Worm (Caenorhabditis elegans) whole organism, late embryonic: Measurements from ENCODE around the gene C17B7.5.
"Not testable (repeated sequence)": the region's sequence is repeated elsewhere in the genome, so short reads cannot be mapped to it uniquely, and the experiment has no call there.

Experiments used
- C08G9.2 ChIP-seq: sonication (generic microtip); optimal IDR thresholded peaks from 2 replicates; lab custom pipeline; 2016; ENCODE audit warnings: mild to moderate bottlenecking, missing genetic modification characterization, moderate library complexity, missing compliant biosample characterization
- C38D4.7 ChIP-seq: fragments of 200-800 bp; sonication (Bioruptor generic); optimal IDR thresholded peaks from 2 replicates; lab custom pipeline; 2018; ENCODE audit warnings: mild to moderate bottlenecking, missing genetic modification characterization, moderate library complexity, missing compliant biosample characterization
- F13H6.1 ChIP-seq: sonication (generic microtip); optimal IDR thresholded peaks from 2 replicates; lab custom pipeline; 2016; ENCODE audit warnings: missing genetic modification characterization, missing compliant biosample characterization
- K02D7.2 ChIP-seq: sonication (generic microtip); optimal IDR thresholded peaks from 2 replicates; lab custom pipeline; 2017; ENCODE audit warnings: mild to moderate bottlenecking, missing genetic modification characterization, missing compliant biosample characterization
- K09A11.1 ChIP-seq: sonication (generic microtip); optimal IDR thresholded peaks from 2 replicates; lab custom pipeline; 2017; ENCODE audit warnings: antibody characterized with exemption, mild to moderate bottlenecking, missing genetic modification characterization, missing compliant biosample characterization; ENCODE audit not compliant: insufficient read depth
- ceh-14 ChIP-seq: sonication (generic microtip); optimal IDR thresholded peaks from 2 replicates; lab custom pipeline; 2016; ENCODE audit warnings: missing genotype, missing genetic modification characterization, missing compliant biosample characterization
- ceh-19 ChIP-seq: fragments of 200-800 bp; sonication (Bioruptor generic); optimal IDR thresholded peaks from 2 replicates; lab custom pipeline; 2018; ENCODE audit warnings: mild to moderate bottlenecking, missing genetic modification characterization, missing compliant biosample characterization
- ceh-2 ChIP-seq: sonication (generic microtip); optimal IDR thresholded peaks from 2 replicates; lab custom pipeline; 2016; ENCODE audit warnings: missing genotype, missing genetic modification characterization, missing compliant biosample characterization
- ceh-31 ChIP-seq: sonication (generic microtip); optimal IDR thresholded peaks from 2 replicates; lab custom pipeline; 2016; ENCODE audit warnings: missing genetic modification characterization, missing compliant biosample characterization
- ceh-6 ChIP-seq: fragments of 200-800 bp; sonication (Bioruptor generic); optimal IDR thresholded peaks from 2 replicates; lab custom pipeline; 2018; ENCODE audit warnings: mild to moderate bottlenecking, missing genetic modification characterization, missing compliant biosample characterization
- ceh-9 ChIP-seq: sonication (generic microtip); optimal IDR thresholded peaks from 2 replicates; lab custom pipeline; 2016; ENCODE audit warnings: mild to moderate bottlenecking, missing genetic modification characterization, inconsistent platforms, missing compliant biosample characterization
- ets-4 ChIP-seq: sonication (generic microtip); optimal IDR thresholded peaks from 2 replicates; lab custom pipeline; 2016; ENCODE audit warnings: missing genetic modification characterization, missing compliant biosample characterization
- fkh-10 ChIP-seq: fragments of 150-350 bp; optimal IDR thresholded peaks from 2 replicates; lab custom pipeline; 2014; ENCODE audit warnings: missing biosample characterization, missing genetic modification reagents, missing genetic modification characterization
- fkh-6 ChIP-seq: sonication (generic microtip); optimal IDR thresholded peaks from 2 replicates; lab custom pipeline; 2016; ENCODE audit warnings: missing genetic modification characterization, missing compliant biosample characterization
- mec-3 ChIP-seq: sonication (generic microtip); optimal IDR thresholded peaks from 2 replicates; lab custom pipeline; 2016; ENCODE audit warnings: borderline replicate concordance, missing genetic modification characterization, missing compliant biosample characterization
- nhr-11 ChIP-seq: fragments of 150-350 bp; optimal IDR thresholded peaks from 2 replicates; lab custom pipeline; 2014; ENCODE audit warnings: missing biosample characterization, missing genetic modification characterization
- pag-3 ChIP-seq: sonication (generic microtip); optimal IDR thresholded peaks from 2 replicates; lab custom pipeline; 2016; ENCODE audit warnings: missing compliant biosample characterization, missing genetic modification characterization, borderline replicate concordance
- pha-2 ChIP-seq: sonication (generic microtip); optimal IDR thresholded peaks from 2 replicates; lab custom pipeline; 2017; ENCODE audit warnings: mild to moderate bottlenecking, missing genetic modification characterization, missing compliant biosample characterization
- pqm-1 ChIP-seq: sonication (generic microtip); optimal IDR thresholded peaks from 2 replicates; lab custom pipeline; 2016; ENCODE audit warnings: missing genetic modification characterization, missing compliant biosample characterization
- pros-1 ChIP-seq: fragments of 150-350 bp; optimal IDR thresholded peaks from 2 replicates; lab custom pipeline; 2014; ENCODE audit warnings: missing biosample characterization, missing genetic modification reagents, missing genetic modification characterization
- sdc-2 ChIP-seq: sonication (generic microtip); optimal IDR thresholded peaks from 2 replicates; lab custom pipeline; 2016; ENCODE audit warnings: missing genotype, missing genetic modification characterization, missing compliant biosample characterization
- syd-9 ChIP-seq: sonication (generic microtip); optimal IDR thresholded peaks from 2 replicates; lab custom pipeline; 2016; ENCODE audit warnings: mild to moderate bottlenecking, missing genetic modification characterization, moderate library complexity, missing compliant biosample characterization
- tbx-7 ChIP-seq: sonication (generic microtip); optimal IDR thresholded peaks from 2 replicates; lab custom pipeline; 2016; ENCODE audit warnings: missing genotype, missing genetic modification characterization, missing compliant biosample characterization
- ttx-3 ChIP-seq: sonication (generic microtip); optimal IDR thresholded peaks from 2 replicates; lab custom pipeline; 2016; ENCODE audit warnings: missing genetic modification reagents, missing genetic modification characterization, missing compliant biosample characterization
- unc-3 ChIP-seq, 2 experiments: fragments of 200-800 bp in 1 of 2; sonication (Bioruptor generic) in 1 of 2; sonication (generic microtip) in 1 of 2; conservative IDR thresholded peaks in 1 of 2; optimal IDR thresholded peaks in 1 of 2; 2 replicates each; pipeline versions ENCODE4 v1.3.6 to Lab custom; 2016 to 2022; ENCODE audit warnings: missing compliant biosample characterization in 2 of 2, missing genetic modification characterization in 2 of 2, missing genetic modification reagents in 1 of 2
- zip-5 ChIP-seq: sonication (generic microtip); optimal IDR thresholded peaks from 2 replicates; lab custom pipeline; 2016; ENCODE audit warnings: missing genetic modification characterization, missing compliant biosample characterization

The C17B7.5 gene

ce11 chrV:3367773-3368172 is 34.3 kb downstream of the C17B7.5 start, which contains the start of gene C04E12.2:
C04E12.2 (plus strand) TSS chrV:3368073.
- not testable (repeated sequence) for TF ChIP-seq ceh-14 (tag; lab: Kevin White, UChicago); fkh-10; C38D4.7 (GFP tag; lab: Kevin White, UChicago)

DNA sequence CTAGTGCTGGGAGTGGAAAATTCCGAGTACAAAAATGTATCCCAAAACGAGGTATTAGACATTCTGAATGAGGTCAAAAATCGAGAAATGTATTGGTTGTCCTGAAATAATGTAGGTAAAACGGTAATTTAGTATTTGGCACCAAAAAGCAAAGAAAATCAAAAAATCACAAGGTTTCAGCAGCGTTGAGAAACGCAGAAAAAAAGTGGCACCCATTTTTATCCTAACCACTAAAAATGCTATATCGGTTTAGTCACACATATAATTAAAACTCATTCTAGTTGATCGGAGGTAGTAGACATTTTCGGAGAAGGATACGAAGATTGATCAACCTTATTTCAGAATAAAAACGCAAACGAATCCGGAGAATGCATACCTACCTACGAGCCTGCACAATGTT is 39.2 kb downstream of the C17B7.5 start, which contains the start of gene srx-121:
Gene srx-121 (minus strand): TSS at position 101 of the 400 bp plus-strand sequence.
- no peak for TF ChIP-seq mec-3 (tag; lab: Kevin White, UChicago)
- TF ChIP-seq C08G9.2 (tag; lab: Kevin White, UChicago) = no peak
- TF ChIP-seq ceh-9 (tag; lab: Kevin White, UChicago) = no peak
- TF ChIP-seq ceh-14 (tag; lab: Kevin White, UChicago) = no peak
- no peak for TF ChIP-seq fkh-6
- TF ChIP-seq K09A11.1 (tag; lab: Kevin White, UChicago) = no peak
- TF ChIP-seq ceh-31 (tag; lab: Kevin White, UChicago) = no peak
- TF ChIP-seq pros-1 (tag; lab: Kevin White, UChicago) = no peak

ce11 chrV:3376973-3377372 is 43.5 kb downstream of the C17B7.5 start, which contains the start of gene srbc-2:
srbc-2 (minus strand) TSS chrV:3377073.
- TF ChIP-seq ceh-31 (tag; lab: Kevin White, UChicago) (no peak), zip-5 (no peak), pha-2 (tag; lab: Kevin White, UChicago) (no peak), K02D7.2 (no peak), syd-9 (tag; lab: Kevin White, UChicago) (no peak), ttx-3 (tag; lab: Kevin White, UChicago) (no peak), C08G9.2 (tag; lab: Kevin White, UChicago) (no peak), nhr-11 (tag; lab: Kevin White, UChicago) (no peak), ceh-6 (GFP tag; lab: Kevin White, UChicago) (no peak), ceh-2 (tag; lab: Kevin White, UChicago) (no peak), sdc-2 (tag; lab: Kevin White, UChicago) (no peak), ets-4 (tag; lab: Kevin White, UChicago) (no peak)

- TF ChIP-seq pag-3 (tag; lab: Kevin White, UChicago) (no peak), C08G9.2 (tag; lab: Kevin White, UChicago) (no peak), pqm-1 (tag; lab: Kevin White, UChicago) (no peak), syd-9 (tag; lab: Kevin White, UChicago) (no peak), ceh-2 (tag; lab: Kevin White, UChicago) (no peak), F13H6.1 (tag; lab: Kevin White, UChicago) (no peak), tbx-7 (no peak), unc-3 (GFP tag; conservative IDR thresholded peaks at IDR 0.05; lab: Robert Waterston, UW) (no peak), unc-3 (tag; optimal IDR thresholded peaks at IDR 0.05; lab: Kevin White, UChicago) (no peak), pha-2 (tag; lab: Kevin White, UChicago) (no peak), ceh-19 (GFP tag; lab: Kevin White, UChicago) (no peak)
Measured at ce11 chrV:3388299-3388698, 54.9 kb downstream of the C17B7.5 start.
